Worm (Caenorhabditis elegans): ENCODE measurements around the gene srz-19.

DNA sequence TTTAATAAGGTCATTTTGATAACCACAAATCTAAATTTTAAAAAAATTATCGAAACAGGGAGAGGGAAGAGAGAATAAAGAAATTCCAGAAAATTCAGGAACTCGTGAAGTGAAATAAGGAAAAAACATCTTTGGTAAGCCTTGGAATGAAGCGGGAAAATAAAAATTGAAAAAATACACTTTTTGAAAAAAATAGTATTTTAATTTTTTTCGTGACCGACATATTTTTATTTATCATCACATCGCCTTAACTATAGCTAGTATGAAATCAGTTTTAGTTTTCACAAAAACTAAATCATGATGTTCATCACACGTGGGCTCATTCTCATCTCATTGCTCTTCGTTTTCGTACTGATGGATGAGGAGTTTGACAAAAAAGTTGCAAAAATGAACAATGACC, 10.5 kb upstream of the srz-19 start, which contains the start of gene F56D6.13:
- TF ChIP-seq dao-5 (tag; optimal IDR thresholded peaks at IDR 0.05) (no peak), him-1 (tag; optimal IDR thresholded peaks at IDR 0.05) (no peak)

Data from whole organism, L4/young adult.